Fruit fly (Drosophila melanogaster): ENCODE results near the gene Torsin.

DNA sequence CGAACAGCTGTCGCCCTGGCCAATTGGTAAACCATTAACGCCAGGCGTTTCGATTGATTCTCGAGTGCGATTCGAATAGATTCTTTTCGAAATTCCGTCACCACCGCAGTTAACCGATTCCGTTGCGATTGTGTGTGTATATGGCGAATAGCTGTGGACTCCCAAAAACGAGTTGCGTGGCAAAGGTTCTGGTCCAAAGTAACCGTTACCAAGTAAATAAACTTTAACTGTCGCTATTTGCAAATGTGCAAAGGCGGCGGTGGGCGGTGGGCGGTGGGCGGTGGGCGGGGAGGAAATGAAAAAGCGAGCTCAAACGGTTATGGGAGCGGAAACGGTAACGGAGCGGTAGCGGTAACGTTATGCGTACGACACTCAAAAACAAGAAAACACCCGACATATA lies 5.9 kb downstream of the Torsin start, which contains the start of gene CG3081:
- TF ChIP-seq h (GFP tag; optimal IDR thresholded peaks at IDR 0.05) (no peak), fru (GFP tag; optimal IDR thresholded peaks at IDR 0.05) (no peak), Mio (GFP tag; optimal IDR thresholded peaks at IDR 0.05) (no peak), jim (GFP tag; optimal IDR thresholded peaks at IDR 0.05) (no peak)

Data from whole organism, wandering third instar larva.